Fruit fly (Drosophila melanogaster) whole organism, embryonic: Measurements from ENCODE around the gene CG15382.

Source experiments
- Aef1 ChIP-seq: fragments of 200-800 bp; sonication (Bioruptor generic); IDR thresholded peaks from 3 replicates; pipeline ENCODE4 v1.3.6; 2022; ENCODE audit warnings: missing biosample characterization, missing genetic modification characterization
- Atf-2 ChIP-seq: fragments of 200-800 bp; sonication (Bioruptor generic); optimal IDR thresholded peaks from 2 replicates; lab custom pipeline; 2016; ENCODE audit warnings: missing biosample characterization, missing genetic modification characterization
- CG10274 ChIP-seq: fragments of 200-800 bp; sonication (Bioruptor generic); optimal IDR thresholded peaks from 3 replicates; lab custom pipeline; 2017; ENCODE audit warnings: missing biosample characterization, mild to moderate bottlenecking, missing genetic modification characterization
- CG10565 ChIP-seq: fragments of 200-800 bp; sonication (Bioruptor generic); optimal IDR thresholded peaks from 3 replicates; lab custom pipeline; 2016; ENCODE audit warnings: missing biosample characterization, mild to moderate bottlenecking, missing genetic modification characterization
- CG16863 ChIP-seq: fragments of 200-800 bp; sonication (Bioruptor generic); optimal IDR thresholded peaks from 3 replicates; lab custom pipeline; 2016; ENCODE audit warnings: missing biosample characterization, missing genetic modification characterization
- CG17328 ChIP-seq: fragments of 200-800 bp; sonication (Bioruptor generic); IDR thresholded peaks from 2 replicates; pipeline ENCODE4 v1.3.6; 2022; ENCODE audit warnings: missing biosample characterization, missing genetic modification characterization
- CG17385 ChIP-seq: fragments of 200-800 bp; sonication (Bioruptor generic); optimal IDR thresholded peaks from 3 replicates; lab custom pipeline; 2018; ENCODE audit warnings: missing biosample characterization, mild to moderate bottlenecking, missing genetic modification characterization
- CG18599 ChIP-seq: fragments of 200-800 bp; sonication (Bioruptor generic); optimal IDR thresholded peaks from 3 replicates; lab custom pipeline; 2017; ENCODE audit warnings: missing biosample characterization, missing genetic modification characterization, mild to moderate bottlenecking, moderate library complexity, missing genetic modification reagents
- CG32772 ChIP-seq: fragments of 200-800 bp; sonication (Bioruptor generic); IDR thresholded peaks from 2 replicates; pipeline ENCODE4 v1.3.6; 2022; ENCODE audit warnings: missing biosample characterization, missing genetic modification characterization
- CG34376 ChIP-seq: fragments of 200-800 bp; sonication (Bioruptor generic); optimal IDR thresholded peaks from 2 replicates; lab custom pipeline; 2018; ENCODE audit warnings: missing biosample characterization, mild to moderate bottlenecking, missing genetic modification characterization
- CG34422 ChIP-seq: fragments of 200-800 bp; sonication (Bioruptor generic); IDR thresholded peaks from 3 replicates; pipeline ENCODE4 v1.3.6; 2022; ENCODE audit warnings: missing biosample characterization, missing genetic modification characterization
- CG43689 ChIP-seq: fragments of 200-800 bp; sonication (Bioruptor generic); IDR thresholded peaks from 2 replicates; pipeline ENCODE4 v1.3.6; 2022; ENCODE audit warnings: missing biosample characterization, missing genetic modification characterization
- CG4424 ChIP-seq: fragments of 200-800 bp; sonication (Bioruptor generic); optimal IDR thresholded peaks from 3 replicates; lab custom pipeline; 2016; ENCODE audit warnings: missing biosample characterization, missing genetic modification characterization
- CG6254 ChIP-seq: fragments of 200-800 bp; sonication (Bioruptor generic); optimal IDR thresholded peaks from 3 replicates; lab custom pipeline; 2017; ENCODE audit warnings: mild to moderate bottlenecking, missing biosample characterization, missing genetic modification reagents, missing genetic modification characterization
- CG8359 ChIP-seq: fragments of 200-800 bp; sonication (Bioruptor generic); optimal IDR thresholded peaks from 2 replicates; lab custom pipeline; 2017; ENCODE audit warnings: missing biosample characterization, mild to moderate bottlenecking, missing genetic modification characterization, borderline replicate concordance
- CG9817 ChIP-seq: fragments of 200-800 bp; sonication (Bioruptor generic); optimal IDR thresholded peaks from 2 replicates; lab custom pipeline; 2018; ENCODE audit warnings: missing biosample characterization, mild to moderate bottlenecking, missing genetic modification characterization, moderate library complexity
- Chrac-16 ChIP-seq: fragments of 200-800 bp; sonication (Bioruptor generic); optimal IDR thresholded peaks from 3 replicates; lab custom pipeline; 2016; ENCODE audit warnings: missing biosample characterization, missing genetic modification characterization
- D ChIP-seq, 2 experiments: fragments of 200-800 bp in 1 of 2; fragments of >200 bp in 1 of 2; sonication (Bioruptor generic) in 1 of 2; optimal IDR thresholded peaks; 2 replicates in 1 of 2; 3 replicates in 1 of 2; lab custom pipeline; 2017; ENCODE audit warnings: mild to moderate bottlenecking in 1 of 2, missing biosample characterization in 1 of 2, missing genetic modification characterization in 1 of 2, missing genetic modification reagents in 1 of 2
- Elba2 ChIP-seq: fragments of 200-800 bp; sonication (Bioruptor generic); optimal IDR thresholded peaks from 3 replicates; lab custom pipeline; 2016; ENCODE audit warnings: missing biosample characterization, missing genetic modification characterization
- H2.0 ChIP-seq: fragments of 200-800 bp; sonication (Bioruptor generic); IDR thresholded peaks from 2 replicates; pipeline ENCODE4 v1.3.6; 2022; ENCODE audit warnings: missing biosample characterization, missing genetic modification characterization
- HLHmδ ChIP-seq: fragments of 200-800 bp; sonication (Bioruptor generic); optimal IDR thresholded peaks from 2 replicates; lab custom pipeline; 2018; ENCODE audit warnings: missing biosample characterization, mild to moderate bottlenecking, missing genetic modification characterization, moderate library complexity
- Hey ChIP-seq: fragments of 200-800 bp; sonication (Bioruptor generic); optimal IDR thresholded peaks from 3 replicates; lab custom pipeline; 2018; ENCODE audit warnings: missing biosample characterization, mild to moderate bottlenecking, missing genetic modification characterization
- Lhr ChIP-seq: fragments of 200-800 bp; sonication (Bioruptor generic); optimal IDR thresholded peaks from 3 replicates; lab custom pipeline; 2017; ENCODE audit warnings: mild to moderate bottlenecking, missing biosample characterization, missing genetic modification reagents, missing genetic modification characterization
- NK7.1 ChIP-seq: fragments of 200-800 bp; sonication (Bioruptor generic); optimal IDR thresholded peaks from 3 replicates; lab custom pipeline; 2016; ENCODE audit warnings: missing biosample characterization, missing genetic modification characterization
- Opbp ChIP-seq: fragments of 200-800 bp; sonication (Bioruptor generic); IDR thresholded peaks from 3 replicates; pipeline ENCODE4 v1.3.6; 2022; ENCODE audit warnings: missing biosample characterization, missing genetic modification characterization; ENCODE audit not compliant: partially characterized antibody
- PHDP ChIP-seq: fragments of 200-800 bp; sonication (Bioruptor generic); optimal IDR thresholded peaks from 3 replicates; lab custom pipeline; 2018; ENCODE audit warnings: missing biosample characterization, mild to moderate bottlenecking, missing genetic modification characterization, moderate library complexity
- Sox102F ChIP-seq: fragments of 200-800 bp; sonication (Bioruptor generic); optimal IDR thresholded peaks from 2 replicates; lab custom pipeline; 2018; ENCODE audit warnings: missing biosample characterization, mild to moderate bottlenecking, missing genetic modification characterization, moderate library complexity
- ab ChIP-seq: fragments of 200-800 bp; sonication (Bioruptor generic); optimal IDR thresholded peaks from 2 replicates; lab custom pipeline; 2016; ENCODE audit warnings: missing biosample characterization, missing genetic modification characterization
- ato ChIP-seq: fragments of 200-800 bp; sonication (Bioruptor generic); IDR thresholded peaks from 2 replicates; pipeline ENCODE4 v1.3.6; 2022; ENCODE audit warnings: missing biosample characterization, missing genetic modification characterization; ENCODE audit not compliant: partially characterized antibody
- az2 ChIP-seq: fragments of 200-800 bp; sonication (Bioruptor generic); optimal IDR thresholded peaks from 3 replicates; lab custom pipeline; 2016; ENCODE audit warnings: missing biosample characterization, missing genetic modification characterization
- bbx ChIP-seq: fragments of 200-800 bp; sonication (Bioruptor generic); IDR thresholded peaks from 2 replicates; pipeline ENCODE4 v1.3.6; 2022; ENCODE audit warnings: missing biosample characterization, missing genetic modification characterization; ENCODE audit not compliant: partially characterized antibody
- bcd ChIP-seq: fragments of 200-800 bp; sonication (Bioruptor generic); optimal IDR thresholded peaks from 2 replicates; lab custom pipeline; 2017; ENCODE audit warnings: missing biosample characterization, mild to moderate bottlenecking, missing genetic modification characterization
- crol ChIP-seq: fragments of 200-800 bp; sonication (Bioruptor generic); IDR thresholded peaks from 2 replicates; pipeline ENCODE4 v1.3.6; 2022; ENCODE audit warnings: missing biosample characterization, missing genetic modification characterization
- dan ChIP-seq: fragments of 200-800 bp; sonication (Bioruptor generic); IDR thresholded peaks from 2 replicates; pipeline ENCODE4 v1.3.6; 2022; ENCODE audit warnings: missing biosample characterization, missing genetic modification characterization
- disco-r ChIP-seq: fragments of 200-800 bp; sonication (Bioruptor generic); optimal IDR thresholded peaks from 2 replicates; lab custom pipeline; 2016; ENCODE audit warnings: missing biosample characterization, missing genetic modification characterization
- dmrt11E ChIP-seq: fragments of 200-800 bp; sonication (Bioruptor generic); optimal IDR thresholded peaks from 3 replicates; lab custom pipeline; 2018; ENCODE audit warnings: missing biosample characterization, mild to moderate bottlenecking, missing genetic modification characterization, moderate library complexity
- ems ChIP-seq: fragments of 200-800 bp; sonication (Bioruptor generic); optimal IDR thresholded peaks from 3 replicates; lab custom pipeline; 2016; ENCODE audit warnings: missing biosample characterization, missing genetic modification characterization
- fd102C ChIP-seq: fragments of 200-800 bp; sonication (Bioruptor generic); optimal IDR thresholded peaks from 2 replicates; lab custom pipeline; 2018; ENCODE audit warnings: missing biosample characterization, mild to moderate bottlenecking, missing genetic modification characterization, moderate library complexity
- fd64A ChIP-seq: fragments of 200-800 bp; sonication (Bioruptor generic); optimal IDR thresholded peaks from 3 replicates; lab custom pipeline; 2018; ENCODE audit warnings: missing biosample characterization, mild to moderate bottlenecking, missing genetic modification characterization
- hth ChIP-seq: fragments of >200 bp; optimal IDR thresholded peaks from 2 replicates; lab custom pipeline; 2017; ENCODE audit warnings: inconsistent platforms
- mam ChIP-seq: fragments of 200-800 bp; sonication (Bioruptor generic); optimal IDR thresholded peaks from 3 replicates; lab custom pipeline; 2016; ENCODE audit warnings: missing biosample characterization, missing genetic modification characterization
- nerfin-1 ChIP-seq: fragments of 200-800 bp; sonication (Bioruptor generic); optimal IDR thresholded peaks from 3 replicates; lab custom pipeline; 2019; ENCODE audit warnings: missing biosample characterization, mild to moderate bottlenecking, missing genetic modification characterization, moderate library complexity
- sob ChIP-seq: fragments of 200-800 bp; sonication (Bioruptor generic); IDR thresholded peaks from 2 replicates; pipeline ENCODE4 v1.3.6; 2022; ENCODE audit warnings: missing biosample characterization, missing genetic modification characterization
- sug ChIP-seq: fragments of 200-800 bp; optimal IDR thresholded peaks from 2 replicates; lab custom pipeline; 2019; ENCODE audit warnings: missing biosample characterization, mild to moderate bottlenecking, missing genetic modification characterization, moderate library complexity
- tin ChIP-seq: fragments of 200-800 bp; sonication (Bioruptor generic); optimal IDR thresholded peaks from 3 replicates; lab custom pipeline; 2016; ENCODE audit warnings: missing biosample characterization, missing genetic modification characterization
- tna ChIP-seq: fragments of 200-800 bp; sonication (Bioruptor generic); IDR thresholded peaks from 2 replicates; pipeline ENCODE4 v1.3.6; 2022; ENCODE audit warnings: missing biosample characterization, missing genetic modification characterization; ENCODE audit not compliant: partially characterized antibody
- zfh1 ChIP-seq: fragments of 200-800 bp; sonication (Bioruptor generic); IDR thresholded peaks from 3 replicates; pipeline ENCODE4 v1.3.6; 2022; ENCODE audit warnings: missing biosample characterization, missing genetic modification characterization

CG15382 gene

DNA sequence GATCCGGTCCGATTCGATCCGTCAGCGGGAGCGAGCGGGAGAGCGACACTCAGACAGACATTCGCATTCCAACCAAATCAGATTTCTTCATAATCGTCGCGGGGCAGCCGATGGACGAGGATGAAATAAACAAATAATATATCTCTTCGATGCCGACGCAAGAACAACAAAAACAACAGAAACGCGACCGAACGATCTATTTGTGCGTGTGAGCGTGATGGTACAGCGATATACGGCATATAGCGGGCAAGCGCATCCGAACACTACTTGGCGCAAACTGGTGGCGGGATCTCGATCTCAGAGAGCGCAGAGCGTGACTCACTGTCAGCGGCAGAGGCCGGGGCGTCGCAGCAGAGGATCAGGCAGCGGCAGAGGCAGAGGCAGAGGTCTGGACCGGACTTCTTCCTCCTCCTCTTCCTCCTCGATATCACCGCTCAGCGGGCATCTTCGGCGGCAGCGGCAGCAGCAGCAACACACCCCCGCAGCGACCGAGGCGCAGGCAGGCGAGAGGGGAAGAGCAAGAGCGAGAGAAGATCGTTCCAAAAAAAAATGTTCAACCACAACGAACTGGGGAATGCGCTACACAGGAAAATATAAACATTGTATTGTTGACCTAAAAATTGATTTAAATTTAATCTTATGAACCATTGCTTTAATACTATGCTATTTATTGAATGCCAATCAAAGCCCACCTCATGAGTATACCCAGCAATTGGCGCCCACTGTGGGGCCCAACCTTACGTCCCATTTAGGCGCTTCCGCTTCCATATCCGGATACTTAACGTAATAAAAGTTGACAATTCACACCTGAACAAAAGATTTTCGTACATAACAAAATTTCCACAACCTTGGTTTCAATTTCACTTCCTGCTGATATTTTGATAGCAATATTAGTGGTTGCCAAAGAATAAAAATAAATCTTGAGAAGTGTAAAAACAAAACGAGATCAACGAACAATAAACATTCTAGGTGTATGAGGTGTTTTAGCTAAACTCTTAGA lies 6.0 kb downstream of the CG15382 start (continued):
- peak; percentile 21 for TF ChIP-seq ems
- TF ChIP-seq hth (lab: Kevin White, UChicago), result no peak
- TF ChIP-seq NK7.1 (GFP tag; lab: Kevin White, UChicago), result peak; percentile 19
- TF ChIP-seq tin, result peak; percentile 50
- peak; percentile 37; the same call in 1 of the 2 replicates for TF ChIP-seq CG43689 (GFP tag; lab: Robert Waterston, UW)
- no peak for TF ChIP-seq zfh1 (GFP tag; lab: Robert Waterston, UW)
- TF ChIP-seq bbx, result peak; percentile 49; the same call in 1 of the 2 replicates
- TF ChIP-seq fd102C, result no peak
- no peak for TF ChIP-seq CG9817 (tag; lab: Kevin White, UChicago)
- peak; percentile 100 for TF ChIP-seq crol
- TF ChIP-seq Lhr (GFP tag; lab: Kevin White, UChicago), result no peak
- TF ChIP-seq CG32772 (GFP tag; lab: Robert Waterston, UW), result peak; percentile 43
- TF ChIP-seq CG17328 (GFP tag; lab: Robert Waterston, UW), result 0 out of 2 replicates have a peak, but pooled peaks have one; percentile 6
- peak; percentile 59 for TF ChIP-seq bcd (GFP tag; lab: Kevin White, UChicago)
- TF ChIP-seq tna, result peak; percentile 39; the same call in 1 of the 2 replicates
- TF ChIP-seq H2.0 (GFP tag; lab: Robert Waterston, UW), result peak; percentile 52
- TF ChIP-seq Aef1 (GFP tag; lab: Robert Waterston, UW), result no peak; the same call in 2 of the 3 replicates
- peak; percentile 58 for TF ChIP-seq Atf-2
- TF ChIP-seq CG18599, result peak; percentile 45
- TF ChIP-seq Opbp (GFP tag; lab: Robert Waterston, UW), result 0 out of 3 replicates have a peak, but pooled peaks have one; percentile 35
- TF ChIP-seq CG34376, result peak; percentile 54
- no peak for TF ChIP-seq nerfin-1
- TF ChIP-seq CG4424, result peak; percentile 63
- TF ChIP-seq Elba2 (GFP tag; lab: Kevin White, UChicago), result no peak
- TF ChIP-seq az2 (GFP tag; lab: Kevin White, UChicago), result peak; percentile 54
- peak; percentile 30 for TF ChIP-seq Chrac-16 (GFP tag; lab: Kevin White, UChicago)
- peak; percentile 36 for TF ChIP-seq mam (GFP tag; lab: Kevin White, UChicago)
- TF ChIP-seq CG10565, result no peak
- no peak for TF ChIP-seq CG6254 (GFP tag; lab: Kevin White, UChicago)
- TF ChIP-seq Hey, result no peak
- TF ChIP-seq PHDP, result no peak
- peak; percentile 22 for TF ChIP-seq D (optimal IDR thresholded peaks at IDR 0.05; lab: Kevin White, UChicago)
- TF ChIP-seq D (GFP tag; optimal IDR thresholded peaks at IDR 0.05; lab: Kevin White, UChicago), result peak; percentile 56
- peak; percentile 67 for TF ChIP-seq sug (tag; lab: Kevin White, UChicago)
- TF ChIP-seq dan (GFP tag; lab: Robert Waterston, UW), result no peak
- TF ChIP-seq CG17385, result peak; percentile 54
- peak; percentile 33; the same call in 1 of the 3 replicates for TF ChIP-seq CG34422 (GFP tag; lab: Robert Waterston, UW)
- TF ChIP-seq ab (GFP tag; lab: Kevin White, UChicago), result peak; percentile 47
- TF ChIP-seq CG10274, result peak; percentile 98
- TF ChIP-seq disco-r (GFP tag; lab: Kevin White, UChicago), result peak; percentile 10
- TF ChIP-seq CG8359 (GFP tag; lab: Kevin White, UChicago), result no peak
- peak; percentile 62 for TF ChIP-seq Sox102F (GFP tag; lab: Kevin White, UChicago)
- TF ChIP-seq fd64A, result no peak
- peak; percentile 48 for TF ChIP-seq HLHmδ (GFP tag; lab: Kevin White, UChicago)
- TF ChIP-seq dmrt11E (tag; lab: Kevin White, UChicago), result peak; percentile 53
- TF ChIP-seq ato (GFP tag; lab: Robert Waterston, UW), result 0 out of 2 replicates have a peak, but pooled peaks have one; percentile 28
- peak; percentile 27 for TF ChIP-seq CG16863 (GFP tag; lab: Kevin White, UChicago)
- peak; percentile 50; the same call in 1 of the 2 replicates for TF ChIP-seq sob
